Worm (Caenorhabditis elegans) whole organism, young adult: ENCODE data around the gene K02E2.6.

Experiments used
- B0035.1 ChIP-seq: sonication (generic microtip); optimal IDR thresholded peaks from 2 replicates; lab custom pipeline; 2016; ENCODE audit warnings: missing genetic modification characterization, mild to moderate bottlenecking, missing compliant biosample characterization, missing genotype, missing genetic modification reagents
- pha-4 ChIP-seq: fragments of 150-350 bp; sonication (generic microtip); optimal IDR thresholded peaks from 2 replicates; lab custom pipeline; 2014; ENCODE audit warnings: missing biosample characterization, missing genetic modification reagents, missing genetic modification characterization
- unc-130 ChIP-seq: sonication (generic microtip); optimal IDR thresholded peaks from 2 replicates; lab custom pipeline; 2016; ENCODE audit warnings: missing genetic modification reagents, missing genetic modification characterization, missing compliant biosample characterization

ce11 chrV:20351195-20351594, 29.2 kb upstream of the K02E2.6 start, which contains the start of gene K02E2.1:
- no peak for TF ChIP-seq B0035.1
- no peak for TF ChIP-seq pha-4
- TF ChIP-seq unc-130, result no peak
